Fruit fly (Drosophila melanogaster) whole organism, embryonic: ENCODE measurements around the gene CG31960.

ENCODE experiments used
- B-H2 ChIP-seq: fragments of 200-800 bp; sonication (Bioruptor generic); optimal IDR thresholded peaks from 2 replicates; lab custom pipeline; 2018; ENCODE audit warnings: missing biosample characterization, mild to moderate bottlenecking, missing genetic modification characterization
- CG10209 ChIP-seq: fragments of 200-800 bp; sonication (Bioruptor generic); optimal IDR thresholded peaks from 3 replicates; lab custom pipeline; 2017; ENCODE audit warnings: missing biosample characterization, mild to moderate bottlenecking, missing genetic modification characterization, missing genetic modification reagents
- CG11696 ChIP-seq: fragments of 200-800 bp; sonication (Bioruptor generic); IDR thresholded peaks from 2 replicates; pipeline ENCODE4 v1.3.6; 2022; ENCODE audit warnings: missing biosample characterization, missing genetic modification characterization
- CG12071 ChIP-seq: fragments of 200-800 bp; sonication (Bioruptor generic); optimal IDR thresholded peaks from 3 replicates; lab custom pipeline; 2018; ENCODE audit warnings: missing biosample characterization, mild to moderate bottlenecking, missing genetic modification characterization
- CG1233 ChIP-seq: fragments of 200-800 bp; sonication (Bioruptor generic); optimal IDR thresholded peaks from 4 replicates; lab custom pipeline; 2018; ENCODE audit warnings: missing biosample characterization, mild to moderate bottlenecking, missing genetic modification characterization
- CG12391 ChIP-seq: fragments of 200-800 bp; sonication (Bioruptor generic); optimal IDR thresholded peaks from 3 replicates; lab custom pipeline; 2018; ENCODE audit warnings: missing biosample characterization, mild to moderate bottlenecking, missing genetic modification characterization, moderate library complexity
- CG12769 ChIP-seq: fragments of 200-800 bp; sonication (Bioruptor generic); optimal IDR thresholded peaks from 2 replicates; lab custom pipeline; 2019; ENCODE audit warnings: missing biosample characterization, mild to moderate bottlenecking, missing genetic modification characterization, moderate library complexity
- CG13287 ChIP-seq: fragments of 200-800 bp; sonication (Bioruptor generic); IDR thresholded peaks from 2 replicates; pipeline ENCODE4 v1.3.6; 2022; ENCODE audit warnings: missing biosample characterization, missing genetic modification characterization; ENCODE audit not compliant: partially characterized antibody
- CG18764 ChIP-seq: fragments of 200-800 bp; sonication (Bioruptor generic); optimal IDR thresholded peaks from 3 replicates; lab custom pipeline; 2016; ENCODE audit warnings: missing biosample characterization, missing genetic modification characterization
- CG5180 ChIP-seq: fragments of 200-800 bp; sonication (Bioruptor generic); optimal IDR thresholded peaks from 3 replicates; lab custom pipeline; 2017; ENCODE audit warnings: missing biosample characterization, missing genetic modification characterization, mild to moderate bottlenecking, moderate library complexity, missing genetic modification reagents
- CG6272 ChIP-seq: fragments of 200-800 bp; sonication (Bioruptor generic); IDR thresholded peaks from 2 replicates; pipeline ENCODE4 v1.3.6; 2022; ENCODE audit warnings: missing biosample characterization, missing genetic modification characterization
- CG7372 ChIP-seq: fragments of 200-800 bp; sonication (Bioruptor generic); IDR thresholded peaks from 2 replicates; pipeline ENCODE4 v1.3.6; 2022; ENCODE audit warnings: missing biosample characterization, missing genetic modification characterization
- CG7987 ChIP-seq: fragments of 200-800 bp; sonication (Bioruptor generic); optimal IDR thresholded peaks from 2 replicates; lab custom pipeline; 2018; ENCODE audit warnings: missing biosample characterization, mild to moderate bottlenecking, missing genetic modification characterization, moderate library complexity
- CG9215 ChIP-seq: fragments of 200-800 bp; sonication (Bioruptor generic); IDR thresholded peaks from 2 replicates; pipeline ENCODE4 v1.3.6; 2022; ENCODE audit warnings: missing biosample characterization, missing genetic modification characterization
- CG9876 ChIP-seq: fragments of 200-800 bp; sonication (Bioruptor generic); optimal IDR thresholded peaks from 2 replicates; lab custom pipeline; 2016; ENCODE audit warnings: missing biosample characterization, missing genetic modification characterization
- CTCF ChIP-seq: fragments of 200-800 bp; sonication (Bioruptor generic); optimal IDR thresholded peaks from 2 replicates; lab custom pipeline; 2017; ENCODE audit warnings: missing biosample characterization, mild to moderate bottlenecking, missing genetic modification characterization, moderate library complexity
- D19B ChIP-seq: fragments of 200-800 bp; sonication (Bioruptor generic); optimal IDR thresholded peaks from 2 replicates; lab custom pipeline; 2017; ENCODE audit warnings: missing biosample characterization, mild to moderate bottlenecking, missing genetic modification characterization
- Dbx ChIP-seq: fragments of 200-800 bp; sonication (Bioruptor generic); IDR thresholded peaks from 3 replicates; pipeline ENCODE4 v1.3.6; 2022; ENCODE audit warnings: missing biosample characterization, missing genetic modification characterization
- Doc3 ChIP-seq: fragments of 200-800 bp; sonication (Bioruptor generic); IDR thresholded peaks from 3 replicates; pipeline ENCODE4 v1.3.6; 2022; ENCODE audit warnings: missing biosample characterization, missing genetic modification characterization; ENCODE audit not compliant: partially characterized antibody
- Ets97D ChIP-seq: fragments of 200-800 bp; sonication (Bioruptor generic); optimal IDR thresholded peaks from 3 replicates; lab custom pipeline; 2016; ENCODE audit warnings: missing biosample characterization, missing genetic modification characterization
- GATAe ChIP-seq: fragments of 200-800 bp; sonication (Bioruptor generic); conservative IDR thresholded peaks from 2 replicates; pipeline ENCODE4 v1.3.6; 2022; ENCODE audit warnings: missing biosample characterization, missing genetic modification characterization
- HLHmδ ChIP-seq: fragments of 200-800 bp; sonication (Bioruptor generic); optimal IDR thresholded peaks from 2 replicates; lab custom pipeline; 2018; ENCODE audit warnings: missing biosample characterization, mild to moderate bottlenecking, missing genetic modification characterization, moderate library complexity
- Lhr ChIP-seq: fragments of 200-800 bp; sonication (Bioruptor generic); optimal IDR thresholded peaks from 3 replicates; lab custom pipeline; 2017; ENCODE audit warnings: mild to moderate bottlenecking, missing biosample characterization, missing genetic modification reagents, missing genetic modification characterization
- Lim3 ChIP-seq: fragments of 200-800 bp; sonication (Bioruptor generic); IDR thresholded peaks from 2 replicates; pipeline ENCODE4 v1.3.6; 2022; ENCODE audit warnings: missing biosample characterization, missing genetic modification characterization
- Myb ChIP-seq: fragments of 200-800 bp; sonication (Bioruptor generic); optimal IDR thresholded peaks from 2 replicates; lab custom pipeline; 2016; ENCODE audit warnings: missing biosample characterization, missing genetic modification characterization
- Neu2 ChIP-seq: fragments of 200-800 bp; sonication (Bioruptor generic); optimal IDR thresholded peaks from 3 replicates; lab custom pipeline; 2016; ENCODE audit warnings: missing biosample characterization, missing genetic modification characterization, borderline replicate concordance
- Ptx1 ChIP-seq: fragments of 200-800 bp; sonication (Bioruptor generic); IDR thresholded peaks from 2 replicates; pipeline ENCODE4 v1.3.6; 2022; ENCODE audit warnings: missing biosample characterization, missing genetic modification characterization
- Side ChIP-seq: fragments of 200-800 bp; sonication (Bioruptor generic); optimal IDR thresholded peaks from 2 replicates; lab custom pipeline; 2016; ENCODE audit warnings: missing biosample characterization, missing genetic modification characterization
- amos ChIP-seq: fragments of 200-800 bp; sonication (Bioruptor generic); IDR thresholded peaks from 2 replicates; pipeline ENCODE4 v1.3.6; 2022; ENCODE audit warnings: missing biosample characterization, missing genetic modification characterization; ENCODE audit not compliant: partially characterized antibody
- ap ChIP-seq: fragments of 200-800 bp; sonication (Bioruptor generic); IDR thresholded peaks from 2 replicates; pipeline ENCODE4 v1.3.6; 2022; ENCODE audit warnings: missing biosample characterization, missing genetic modification characterization
- bsh ChIP-seq, 2 experiments: fragments of 200-800 bp; sonication (Bioruptor generic); optimal IDR thresholded peaks; 2 replicates each; lab custom pipeline; 2017 to 2018; ENCODE audit warnings: mild to moderate bottlenecking in 2 of 2, missing biosample characterization in 2 of 2, missing genetic modification characterization in 2 of 2, moderate library complexity in 1 of 2
- chm ChIP-seq: fragments of 200-800 bp; sonication (Bioruptor generic); IDR thresholded peaks from 2 replicates; pipeline ENCODE4 v1.3.6; 2022; ENCODE audit warnings: missing biosample characterization, missing genetic modification characterization
- crc ChIP-seq: fragments of 200-800 bp; sonication (Bioruptor generic); optimal IDR thresholded peaks from 2 replicates; lab custom pipeline; 2016; ENCODE audit warnings: missing biosample characterization, missing genetic modification characterization
- cwo ChIP-seq: fragments of 200-800 bp; sonication (Bioruptor generic); optimal IDR thresholded peaks from 3 replicates; lab custom pipeline; 2017; ENCODE audit warnings: missing biosample characterization, missing genetic modification characterization, mild to moderate bottlenecking, moderate library complexity, missing genetic modification reagents
- dm ChIP-seq: fragments of 200-800 bp; sonication (Bioruptor generic); optimal IDR thresholded peaks from 3 replicates; lab custom pipeline; 2016; ENCODE audit warnings: missing biosample characterization, missing genetic modification characterization
- gcm2 ChIP-seq: fragments of 200-800 bp; sonication (Bioruptor generic); optimal IDR thresholded peaks from 2 replicates; lab custom pipeline; 2016; ENCODE audit warnings: missing biosample characterization, missing genetic modification characterization
- grn ChIP-seq: fragments of 200-800 bp; sonication (Bioruptor generic); optimal IDR thresholded peaks from 3 replicates; lab custom pipeline; 2017; ENCODE audit warnings: missing biosample characterization, missing genetic modification characterization
- gt ChIP-seq: fragments of 200-800 bp; sonication (Bioruptor generic); IDR thresholded peaks from 2 replicates; pipeline ENCODE4 v1.3.6; 2022; ENCODE audit warnings: missing biosample characterization, missing genetic modification characterization
- hkb ChIP-seq, 2 experiments: fragments of 200-800 bp in 1 of 2; fragments of >200 bp in 1 of 2; sonication (Bioruptor generic) in 1 of 2; IDR thresholded peaks in 1 of 2; optimal IDR thresholded peaks in 1 of 2; 2 replicates each; pipeline versions ENCODE4 v1.3.6 to Lab custom; 2017 to 2022; ENCODE audit warnings: missing biosample characterization in 1 of 2, missing genetic modification characterization in 1 of 2
- inv ChIP-seq: fragments of 200-800 bp; sonication (Bioruptor generic); IDR thresholded peaks from 2 replicates; pipeline ENCODE4 v1.3.6; 2022; ENCODE audit warnings: missing biosample characterization, missing genetic modification characterization; ENCODE audit not compliant: partially characterized antibody
- pb ChIP-seq: fragments of 200-800 bp; sonication (Bioruptor generic); optimal IDR thresholded peaks from 3 replicates; lab custom pipeline; 2016; ENCODE audit warnings: missing biosample characterization, missing genetic modification characterization
- ranshi ChIP-seq: fragments of 200-800 bp; sonication (Bioruptor generic); IDR thresholded peaks from 2 replicates; pipeline ENCODE4 v1.3.6; 2022; ENCODE audit warnings: missing biosample characterization, missing genetic modification characterization
- salm ChIP-seq: fragments of 200-800 bp; sonication (Bioruptor generic); optimal IDR thresholded peaks from 2 replicates; lab custom pipeline; 2018; ENCODE audit warnings: missing biosample characterization, mild to moderate bottlenecking, missing genetic modification characterization
- sc ChIP-seq, 3 experiments: fragments of >200 bp in 2 of 3; fragments of 200-800 bp in 1 of 3; sonication (Bioruptor generic) in 1 of 3; optimal IDR thresholded peaks; 2 replicates in 2 of 3; 3 replicates in 1 of 3; lab custom pipeline; 2017; ENCODE audit warnings: mild to moderate bottlenecking in 1 of 3, missing biosample characterization in 1 of 3, missing genetic modification characterization in 1 of 3, missing genetic modification reagents in 1 of 3
- sens ChIP-seq: fragments of 200-800 bp; sonication (Bioruptor generic); peaks from one replicate; lab custom pipeline; 2016; ENCODE audit warnings: missing biosample characterization, missing genetic modification characterization
- slbo ChIP-seq: fragments of 200-800 bp; sonication (Bioruptor generic); IDR thresholded peaks from 2 replicates; pipeline ENCODE4 v1.3.6; 2022; ENCODE audit warnings: missing biosample characterization, missing genetic modification characterization
- so ChIP-seq: fragments of 200-800 bp; sonication (Bioruptor generic); IDR thresholded peaks from 3 replicates; pipeline ENCODE4 v1.3.6; 2022; ENCODE audit warnings: missing biosample characterization, missing genetic modification characterization
- tin ChIP-seq: fragments of 200-800 bp; sonication (Bioruptor generic); optimal IDR thresholded peaks from 3 replicates; lab custom pipeline; 2016; ENCODE audit warnings: missing biosample characterization, missing genetic modification characterization
- zf30C ChIP-seq: fragments of 200-800 bp; sonication (Bioruptor generic); optimal IDR thresholded peaks from 3 replicates; lab custom pipeline; 2018; ENCODE audit warnings: missing biosample characterization, mild to moderate bottlenecking, missing genetic modification characterization

The CG31960 gene

dm6 chr2L:3802818-3803456 lies 18.2 kb downstream of the CG31960 start (continued):
- peak; percentile 80 for TF ChIP-seq CG9215 (GFP tag; lab: Robert Waterston, UW)
- TF ChIP-seq CG12071: no peak
- peak; percentile 91 for TF ChIP-seq sens (GFP tag; lab: Kevin White, UChicago)
- no peak for TF ChIP-seq CG9876 (GFP tag; lab: Kevin White, UChicago)
- peak; percentile 82 for TF ChIP-seq B-H2 (GFP tag; lab: Kevin White, UChicago)
- peak; percentile 77 for TF ChIP-seq slbo (GFP tag; lab: Robert Waterston, UW)
- TF ChIP-seq GATAe (GFP tag; lab: Robert Waterston, UW): peak; percentile 69
- no peak for TF ChIP-seq crc
- no peak for TF ChIP-seq inv (GFP tag; lab: Robert Waterston, UW)
- peak; percentile 85 for TF ChIP-seq CG12391 (tag; lab: Kevin White, UChicago)
- TF ChIP-seq CG5180 (GFP tag; lab: Kevin White, UChicago): no peak
- peak; percentile 83 for TF ChIP-seq Dbx (GFP tag; lab: Robert Waterston, UW)
- no peak for TF ChIP-seq cwo (GFP tag; lab: Kevin White, UChicago)
- peak; percentile 98 for TF ChIP-seq grn
- TF ChIP-seq CG7372 (GFP tag; lab: Robert Waterston, UW): no peak; the same call in 1 of the 2 replicates
- TF ChIP-seq dm: no peak
- TF ChIP-seq CG12769 (tag; lab: Kevin White, UChicago): no peak
- TF ChIP-seq gt (GFP tag; lab: Robert Waterston, UW): no peak
- peak; percentile 63 for TF ChIP-seq tin (GFP tag; lab: Kevin White, UChicago)
- TF ChIP-seq CG1233 (GFP tag; lab: Kevin White, UChicago): peak; percentile 60
- peak; percentile 37 for TF ChIP-seq Myb (GFP tag; lab: Kevin White, UChicago)
- no peak for TF ChIP-seq pb (GFP tag; lab: Kevin White, UChicago)
- TF ChIP-seq CG10209 (GFP tag; lab: Kevin White, UChicago): peak; percentile 62
- peak; percentile 45; the same call in 1 of the 2 replicates for TF ChIP-seq CG6272 (GFP tag; lab: Robert Waterston, UW)
- no peak for TF ChIP-seq Doc3 (GFP tag; lab: Robert Waterston, UW)
- TF ChIP-seq CG7987 (GFP tag; lab: Kevin White, UChicago): no peak
- no peak for TF ChIP-seq sc (optimal IDR thresholded peaks at IDR 0.05; lab: Kevin White, UChicago)
- no peak for TF ChIP-seq sc (GFP tag; optimal IDR thresholded peaks at IDR 0.05; lab: Kevin White, UChicago)
- TF ChIP-seq Neu2 (GFP tag; lab: Kevin White, UChicago): no peak
- no peak for TF ChIP-seq gcm2 (GFP tag; lab: Kevin White, UChicago)
- TF ChIP-seq CTCF (GFP tag; lab: Kevin White, UChicago): peak; percentile 69
- TF ChIP-seq hkb (optimal IDR thresholded peaks at IDR 0.05; lab: Kevin White, UChicago): no peak
- TF ChIP-seq hkb (GFP tag; IDR thresholded peaks at IDR 0.05; lab: Robert Waterston, UW): peak; percentile 76
- peak; percentile 67 for TF ChIP-seq CG11696
- TF ChIP-seq Ets97D (GFP tag; lab: Kevin White, UChicago): peak; percentile 24
- peak; percentile 61 to 72 for TF ChIP-seq bsh (GFP tag; optimal IDR thresholded peaks at IDR 0.05; lab: Kevin White, UChicago)
- no peak for TF ChIP-seq Lhr (GFP tag; lab: Kevin White, UChicago)
- TF ChIP-seq Side (GFP tag; lab: Kevin White, UChicago): no peak
- TF ChIP-seq zf30C (GFP tag; lab: Kevin White, UChicago): no peak
- peak; percentile 70 for TF ChIP-seq D19B (GFP tag; lab: Kevin White, UChicago)
- TF ChIP-seq HLHmδ (GFP tag; lab: Kevin White, UChicago): no peak
- TF ChIP-seq ranshi (GFP tag; lab: Robert Waterston, UW): peak; percentile 65
- TF ChIP-seq salm (tag; lab: Kevin White, UChicago): peak; percentile 71
- TF ChIP-seq amos (GFP tag; lab: Robert Waterston, UW): peak; percentile 32; the same call in 1 of the 2 replicates
- peak; percentile 42; the same call in 1 of the 2 replicates for TF ChIP-seq ap (GFP tag; lab: Robert Waterston, UW)
- TF ChIP-seq CG13287 (GFP tag; lab: Robert Waterston, UW): peak; percentile 37
- TF ChIP-seq chm (GFP tag; lab: Robert Waterston, UW): peak; percentile 52; the same call in 1 of the 2 replicates
- TF ChIP-seq Lim3 (GFP tag; lab: Robert Waterston, UW): no peak
- peak; percentile 29 for TF ChIP-seq CG18764
- peak; percentile 41; the same call in 1 of the 3 replicates for TF ChIP-seq so
- peak; percentile 76 for TF ChIP-seq Ptx1 (GFP tag; lab: Robert Waterston, UW)
